Worm (Caenorhabditis elegans) whole organism, mixed stage, embryonic: ENCODE measurements around the gene ZK1127.4.

Experiments
- M03D4.4 ChIP-seq: sonication (generic microtip); optimal IDR thresholded peaks from 2 replicates; lab custom pipeline; 2017; ENCODE audit warnings: mild to moderate bottlenecking, missing genetic modification characterization, missing compliant biosample characterization
- bed-3 ChIP-seq: fragments of 200-800 bp; sonication (Bioruptor generic); optimal IDR thresholded peaks from 3 replicates; lab custom pipeline; 2018; ENCODE audit warnings: mild to moderate bottlenecking, missing genetic modification characterization, moderate library complexity, missing compliant biosample characterization
- blmp-1 ChIP-seq: fragments of 150-350 bp; optimal IDR thresholded peaks from 2 replicates; lab custom pipeline; 2014; ENCODE audit warnings: missing biosample characterization, missing genetic modification characterization
- ceh-39 ChIP-seq: fragments of 150-350 bp; optimal IDR thresholded peaks from 2 replicates; lab custom pipeline; 2014; ENCODE audit warnings: missing biosample characterization, missing genetic modification characterization
- ceh-43 ChIP-seq: fragments of 200-800 bp; sonication (Bioruptor generic); optimal IDR thresholded peaks from 2 replicates; lab custom pipeline; 2018; ENCODE audit warnings: mild to moderate bottlenecking, missing genetic modification characterization, moderate library complexity, missing compliant biosample characterization
- ceh-83 ChIP-seq: fragments of 200-800 bp; sonication (Bioruptor generic); optimal IDR thresholded peaks from 2 replicates; lab custom pipeline; 2018; ENCODE audit warnings: mild to moderate bottlenecking, missing genetic modification characterization, missing compliant biosample characterization
- ces-1 ChIP-seq: fragments of 150-350 bp; optimal IDR thresholded peaks from 2 replicates; lab custom pipeline; 2014; ENCODE audit warnings: missing biosample characterization, missing genetic modification reagents, missing genetic modification characterization
- cnd-1 ChIP-seq: fragments of 200-800 bp; sonication (Bioruptor generic); optimal IDR thresholded peaks from 2 replicates; lab custom pipeline; 2018; ENCODE audit warnings: mild to moderate bottlenecking, missing genetic modification characterization, missing compliant biosample characterization
- drap-1 ChIP-seq: fragments of 200-800 bp; sonication (Bioruptor generic); optimal IDR thresholded peaks from 3 replicates; lab custom pipeline; 2018; ENCODE audit warnings: mild to moderate bottlenecking, missing genetic modification characterization, missing compliant biosample characterization
- elt-1 ChIP-seq: sonication (generic microtip); optimal IDR thresholded peaks from 2 replicates; lab custom pipeline; 2017; ENCODE audit warnings: missing genetic modification characterization, mild to moderate bottlenecking, missing compliant biosample characterization, antibody characterized with exemption, moderate library complexity, borderline replicate concordance; ENCODE audit not compliant: insufficient read depth
- elt-3 ChIP-seq: fragments of 150-350 bp; optimal IDR thresholded peaks from 2 replicates; lab custom pipeline; 2014; ENCODE audit warnings: missing biosample characterization, missing genetic modification characterization
- flh-1 ChIP-seq: fragments of 200-800 bp; sonication (Bioruptor generic); optimal IDR thresholded peaks from 2 replicates; lab custom pipeline; 2018; ENCODE audit warnings: mild to moderate bottlenecking, missing genetic modification characterization, moderate library complexity, missing compliant biosample characterization
- ham-2 ChIP-seq: fragments of 200-800 bp; sonication (Bioruptor generic); optimal IDR thresholded peaks from 2 replicates; lab custom pipeline; 2018; ENCODE audit warnings: mild to moderate bottlenecking, missing genetic modification characterization, missing compliant biosample characterization
- hlh-1 ChIP-seq: fragments of 150-350 bp; optimal IDR thresholded peaks from 2 replicates; lab custom pipeline; 2014; ENCODE audit warnings: missing biosample characterization, missing genetic modification reagents, missing genetic modification characterization
- lin-13 ChIP-seq: fragments of 150-350 bp; optimal IDR thresholded peaks from 2 replicates; lab custom pipeline; 2014; ENCODE audit warnings: missing biosample characterization, missing genetic modification characterization
- lin-32 ChIP-seq: fragments of 200-800 bp; sonication (Bioruptor generic); optimal IDR thresholded peaks from 2 replicates; lab custom pipeline; 2018; ENCODE audit warnings: mild to moderate bottlenecking, missing genetic modification characterization, missing compliant biosample characterization
- lsy-2 ChIP-seq: fragments of 150-350 bp; optimal IDR thresholded peaks from 2 replicates; lab custom pipeline; 2014; ENCODE audit warnings: missing biosample characterization, missing genetic modification characterization
- mab-5 ChIP-seq: fragments of 150-350 bp; optimal IDR thresholded peaks from 2 replicates; lab custom pipeline; 2014; ENCODE audit warnings: missing biosample characterization, missing genetic modification characterization
- mep-1 ChIP-seq: fragments of 150-350 bp; optimal IDR thresholded peaks from 2 replicates; lab custom pipeline; 2017; ENCODE audit warnings: missing biosample characterization, missing genetic modification reagents, missing genetic modification characterization, inconsistent platforms
- mls-2 ChIP-seq: sonication (generic microtip); optimal IDR thresholded peaks from 2 replicates; lab custom pipeline; 2016; ENCODE audit warnings: mild to moderate bottlenecking, missing genetic modification characterization, moderate library complexity, missing compliant biosample characterization
- nhr-12 ChIP-seq: fragments of 150-350 bp; optimal IDR thresholded peaks from 2 replicates; lab custom pipeline; 2014; ENCODE audit warnings: missing biosample characterization, missing genetic modification characterization
- nhr-2 ChIP-seq: fragments of 150-350 bp; optimal IDR thresholded peaks from 2 replicates; lab custom pipeline; 2014; ENCODE audit warnings: missing biosample characterization, missing genetic modification characterization
- nhr-237 ChIP-seq: fragments of 150-350 bp; optimal IDR thresholded peaks from 2 replicates; lab custom pipeline; 2014; ENCODE audit warnings: missing biosample characterization, missing genetic modification characterization
- nhr-28 ChIP-seq: fragments of 150-350 bp; optimal IDR thresholded peaks from 2 replicates; lab custom pipeline; 2014; ENCODE audit warnings: missing biosample characterization, missing genetic modification characterization
- nhr-76 ChIP-seq: sonication (generic microtip); optimal IDR thresholded peaks from 2 replicates; lab custom pipeline; 2017; ENCODE audit warnings: missing biosample characterization, missing genetic modification characterization
- pha-4 ChIP-seq: fragments of 150-350 bp; optimal IDR thresholded peaks from 2 replicates; lab custom pipeline; 2018; ENCODE audit warnings: missing biosample characterization, missing genetic modification reagents, missing genetic modification characterization
- sem-2 ChIP-seq: fragments of 200-800 bp; sonication (Bioruptor generic); optimal IDR thresholded peaks from 2 replicates; lab custom pipeline; 2018; ENCODE audit warnings: mild to moderate bottlenecking, missing genetic modification characterization, missing compliant biosample characterization
- snpc-4 ChIP-seq: fragments of 150-350 bp; optimal IDR thresholded peaks from 2 replicates; lab custom pipeline; 2014; ENCODE audit warnings: missing biosample characterization, missing genetic modification characterization
- sptf-1 ChIP-seq: sonication (generic microtip); optimal IDR thresholded peaks from 2 replicates; lab custom pipeline; 2017; ENCODE audit warnings: mild to moderate bottlenecking, missing genetic modification characterization, moderate library complexity, missing compliant biosample characterization
- tbx-8 ChIP-seq: fragments of 200-800 bp; sonication (Bioruptor generic); optimal IDR thresholded peaks from 2 replicates; lab custom pipeline; 2018; ENCODE audit warnings: mild to moderate bottlenecking, missing genetic modification characterization, moderate library complexity, missing compliant biosample characterization
- unc-120 ChIP-seq: sonication (generic microtip); optimal IDR thresholded peaks from 2 replicates; lab custom pipeline; 2017; ENCODE audit warnings: missing genetic modification characterization, missing compliant biosample characterization; ENCODE audit not compliant: poor library complexity, severe bottlenecking
- unc-39 ChIP-seq: fragments of 150-350 bp; optimal IDR thresholded peaks from 2 replicates; lab custom pipeline; 2014; ENCODE audit warnings: missing biosample characterization, missing genetic modification characterization
- unc-62 ChIP-seq: fragments of 150-350 bp; optimal IDR thresholded peaks from 2 replicates; lab custom pipeline; 2014; ENCODE audit warnings: missing biosample characterization, missing genetic modification reagents, missing genetic modification characterization
- zip-8 ChIP-seq: fragments of 150-350 bp; optimal IDR thresholded peaks from 2 replicates; lab custom pipeline; 2014; ENCODE audit warnings: missing biosample characterization, missing genetic modification characterization
- ztf-11 ChIP-seq: fragments of 150-350 bp; optimal IDR thresholded peaks from 2 replicates; lab custom pipeline; 2014; ENCODE audit warnings: missing biosample characterization, missing genetic modification characterization

Gene ZK1127.4

DNA sequence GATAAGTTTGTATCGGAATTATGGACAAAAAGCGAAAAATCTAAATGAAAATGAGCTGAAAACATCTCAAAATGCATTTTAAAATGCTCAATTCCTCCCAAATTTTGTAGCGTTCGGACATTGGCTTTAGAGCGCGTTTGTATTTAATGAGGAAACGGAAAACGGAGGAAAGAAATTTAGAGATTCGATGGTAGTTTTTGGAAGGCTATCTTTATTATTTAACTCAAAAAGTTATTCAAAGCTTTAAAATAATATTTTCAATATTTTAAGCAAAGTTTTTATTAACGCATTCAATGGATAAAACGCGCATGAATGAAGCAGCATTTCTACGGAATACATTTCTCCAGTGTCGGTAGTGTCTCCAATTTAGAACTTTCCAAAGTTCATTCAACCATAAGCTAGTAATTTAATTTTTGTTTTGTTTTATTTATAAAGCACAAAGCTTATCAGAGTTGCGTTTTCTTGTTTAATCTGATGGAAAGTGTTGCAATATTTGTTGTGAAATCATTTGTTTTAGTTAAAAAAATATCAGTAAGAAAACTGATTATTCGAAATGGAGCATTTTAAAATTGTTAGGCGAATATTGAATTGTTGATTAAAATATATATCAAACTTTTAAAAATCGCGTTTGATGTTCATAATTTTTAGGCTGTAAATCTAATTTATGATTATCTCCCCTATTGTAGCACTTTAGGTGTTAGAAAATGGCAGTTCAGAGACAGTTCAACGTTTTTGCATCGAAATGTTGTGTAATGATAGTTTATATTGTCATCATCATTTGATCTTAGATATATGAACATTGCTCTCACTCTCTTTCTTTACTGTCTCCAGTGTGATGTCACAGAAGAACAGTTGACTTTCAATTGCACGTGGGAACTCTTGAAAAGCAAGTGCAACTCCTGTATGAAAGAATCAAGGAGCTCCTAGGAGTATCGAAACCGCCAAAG lies 19.1 kb downstream of the ZK1127.4 start:
- TF ChIP-seq cnd-1 (peak; percentile 30), ces-1 (GFP tag; lab: Kevin White, UChicago) (peak; percentile 95), elt-3 (no peak), lsy-2 (tag; lab: Kevin White, UChicago) (peak; percentile 80), sptf-1 (peak; percentile 68), unc-62 (GFP tag; lab: Kevin White, UChicago) (no peak), zip-8 (tag; lab: Kevin White, UChicago) (no peak), hlh-1 (tag; lab: Kevin White, UChicago) (no peak), mls-2 (no peak), nhr-76 (tag; lab: Kevin White, UChicago) (no peak), ham-2 (no peak), lin-13 (tag; lab: Kevin White, UChicago) (peak; percentile 4), tbx-8 (GFP tag; lab: Kevin White, UChicago) (no peak), pha-4 (tag; lab: Kevin White, UChicago) (no peak), ztf-11 (tag; lab: Kevin White, UChicago) (no peak), ceh-43 (no peak), ceh-83 (no peak), elt-1 (tag; lab: Kevin White, UChicago) (no peak), nhr-237 (tag; lab: Kevin White, UChicago) (peak; percentile 76), drap-1 (GFP tag; lab: Kevin White, UChicago) (no peak), mep-1 (tag; lab: Kevin White, UChicago) (peak; percentile 63), unc-39 (tag; lab: Kevin White, UChicago) (no peak), blmp-1 (no peak), bed-3 (GFP tag; lab: Kevin White, UChicago) (no peak), nhr-12 (no peak), nhr-2 (tag; lab: Kevin White, UChicago) (no peak), lin-32 (GFP tag; lab: Kevin White, UChicago) (no peak), flh-1 (no peak), unc-120 (tag; lab: Kevin White, UChicago) (no peak), M03D4.4 (no peak), nhr-28 (no peak), ceh-39 (tag; lab: Kevin White, UChicago) (no peak), snpc-4 (tag; lab: Kevin White, UChicago) (no peak), mab-5 (tag; lab: Kevin White, UChicago) (no peak), sem-2 (GFP tag; lab: Kevin White, UChicago) (no peak)

DNA sequence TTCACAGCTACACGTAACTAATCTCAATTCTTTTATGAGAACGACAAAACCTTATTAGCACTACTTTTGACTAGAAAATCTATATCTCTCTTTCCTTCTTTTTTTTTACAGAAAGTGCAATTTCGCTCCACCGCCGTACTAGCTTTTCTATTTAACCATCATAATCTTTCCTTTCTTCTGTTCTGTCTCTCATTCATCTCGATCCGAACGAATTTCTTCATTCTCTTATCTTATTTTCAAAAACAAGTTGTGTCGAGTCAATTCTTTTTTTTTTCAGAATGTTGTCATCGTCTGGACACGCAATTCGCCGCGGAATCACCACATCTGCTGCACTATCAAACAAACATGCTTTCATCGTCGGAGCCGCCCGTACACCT lies 19.8 kb downstream of the ZK1127.4 start, which contains the start of gene kat-1:
TSS of gene kat-1 (plus strand) at position 278 of the 377 bp plus-strand sequence.
- TF ChIP-seq lsy-2 (tag; lab: Kevin White, UChicago): no peak
- TF ChIP-seq lin-32 (GFP tag; lab: Kevin White, UChicago): no peak
- no peak for TF ChIP-seq sem-2 (GFP tag; lab: Kevin White, UChicago)
- no peak for TF ChIP-seq flh-1
- TF ChIP-seq nhr-2 (tag; lab: Kevin White, UChicago): no peak
- no peak for TF ChIP-seq nhr-28
- TF ChIP-seq bed-3 (GFP tag; lab: Kevin White, UChicago): no peak
- no peak for TF ChIP-seq mep-1 (tag; lab: Kevin White, UChicago)
- no peak for TF ChIP-seq hlh-1 (tag; lab: Kevin White, UChicago)
- no peak for TF ChIP-seq snpc-4 (tag; lab: Kevin White, UChicago)
- TF ChIP-seq unc-39 (tag; lab: Kevin White, UChicago): no peak
- TF ChIP-seq mls-2: no peak
- TF ChIP-seq drap-1 (GFP tag; lab: Kevin White, UChicago): no peak
- TF ChIP-seq ceh-83: no peak
- no peak for TF ChIP-seq ztf-11 (tag; lab: Kevin White, UChicago)
